Fruit fly (Drosophila melanogaster) whole organism, adult: ENCODE measurements around the gene CG42272.

ENCODE experiments used
- CG11617 ChIP-seq: fragments of 200-800 bp; sonication (Bioruptor generic); optimal IDR thresholded peaks from 2 replicates; lab custom pipeline; 2017; ENCODE audit warnings: mild to moderate bottlenecking, missing biosample characterization, missing genetic modification reagents, missing genetic modification characterization
- CG12768 ChIP-seq: fragments of 200-800 bp; sonication (Bioruptor generic); optimal IDR thresholded peaks from 2 replicates; lab custom pipeline; 2017; ENCODE audit warnings: missing biosample characterization, missing genetic modification characterization, mild to moderate bottlenecking, moderate library complexity, missing genetic modification reagents
- CG14711 ChIP-seq: fragments of 200-800 bp; sonication (Bioruptor generic); optimal IDR thresholded peaks from 2 replicates; lab custom pipeline; 2018; ENCODE audit warnings: missing biosample characterization, mild to moderate bottlenecking, missing genetic modification characterization, moderate library complexity
- CG1620 ChIP-seq: fragments of 200-800 bp; sonication (Bioruptor generic); optimal IDR thresholded peaks from 2 replicates; lab custom pipeline; 2016; ENCODE audit warnings: missing biosample characterization, missing genetic modification characterization
- CG5204 ChIP-seq: fragments of 200-800 bp; sonication (Bioruptor generic); optimal IDR thresholded peaks from 2 replicates; lab custom pipeline; 2016; ENCODE audit warnings: missing biosample characterization, missing genetic modification characterization
- CG7045 ChIP-seq: fragments of 200-800 bp; sonication (Bioruptor generic); optimal IDR thresholded peaks from 2 replicates; lab custom pipeline; 2017; ENCODE audit warnings: missing biosample characterization, mild to moderate bottlenecking, missing genetic modification characterization
- CG7101 ChIP-seq: fragments of 200-800 bp; sonication (Bioruptor generic); optimal IDR thresholded peaks from 2 replicates; lab custom pipeline; 2018; ENCODE audit warnings: missing biosample characterization, mild to moderate bottlenecking, missing genetic modification characterization, moderate library complexity
- Crg-1 ChIP-seq: fragments of 200-800 bp; sonication (Bioruptor generic); optimal IDR thresholded peaks from 2 replicates; lab custom pipeline; 2016; ENCODE audit warnings: missing biosample characterization, missing genetic modification characterization
- Hr96 ChIP-seq: fragments of 200-800 bp; sonication (Bioruptor generic); optimal IDR thresholded peaks from 2 replicates; lab custom pipeline; 2016; ENCODE audit warnings: missing biosample characterization, missing genetic modification characterization
- Mnt ChIP-seq: fragments of 200-800 bp; sonication (Bioruptor generic); optimal IDR thresholded peaks from 2 replicates; lab custom pipeline; 2016; ENCODE audit warnings: missing biosample characterization, mild to moderate bottlenecking, missing genetic modification characterization
- bab1 ChIP-seq: fragments of 200-800 bp; sonication (Bioruptor generic); optimal IDR thresholded peaks from 3 replicates; lab custom pipeline; 2019; ENCODE audit warnings: missing biosample characterization, mild to moderate bottlenecking, missing genetic modification characterization, moderate library complexity
- cic ChIP-seq: fragments of 200-800 bp; sonication (Bioruptor generic); optimal IDR thresholded peaks from 2 replicates; lab custom pipeline; 2017; ENCODE audit warnings: missing biosample characterization, mild to moderate bottlenecking, missing genetic modification characterization, moderate library complexity
- cnc ChIP-seq, 2 experiments: fragments of >200 bp; optimal IDR thresholded peaks; 2 replicates each; lab custom pipeline; 2017
- kay ChIP-seq: fragments of 200-800 bp; sonication (Bioruptor generic); peaks from one replicate; lab custom pipeline; 2016; ENCODE audit warnings: missing biosample characterization, missing genetic modification characterization, borderline replicate concordance
- ovo ChIP-seq: fragments of 200-800 bp; sonication (Bioruptor generic); optimal IDR thresholded peaks from 2 replicates; lab custom pipeline; 2016; ENCODE audit warnings: missing biosample characterization, missing genetic modification characterization
- pad ChIP-seq: fragments of 200-800 bp; sonication (Bioruptor generic); optimal IDR thresholded peaks from 3 replicates; lab custom pipeline; 2017; ENCODE audit warnings: missing biosample characterization, missing genetic modification characterization, mild to moderate bottlenecking, moderate library complexity, missing genetic modification reagents
- tj ChIP-seq: fragments of 200-800 bp; sonication (Bioruptor generic); optimal IDR thresholded peaks from 3 replicates; lab custom pipeline; 2017; ENCODE audit warnings: missing biosample characterization, mild to moderate bottlenecking, missing genetic modification characterization, moderate library complexity
- toe ChIP-seq: fragments of 200-800 bp; sonication (Bioruptor generic); optimal IDR thresholded peaks from 2 replicates; lab custom pipeline; 2016; ENCODE audit warnings: missing biosample characterization, missing genetic modification characterization

CG42272 gene

dm6 chr3L:5845466-5845865, 42.6 kb downstream of the CG42272 start, which contains the start of gene vn:
vn (minus strand) TSS chr3L:5845664.
- TF ChIP-seq CG14711 (tag; lab: Kevin White, UChicago) (peak; percentile 75), Mnt (GFP tag; lab: Kevin White, UChicago) (no peak)

DNA sequence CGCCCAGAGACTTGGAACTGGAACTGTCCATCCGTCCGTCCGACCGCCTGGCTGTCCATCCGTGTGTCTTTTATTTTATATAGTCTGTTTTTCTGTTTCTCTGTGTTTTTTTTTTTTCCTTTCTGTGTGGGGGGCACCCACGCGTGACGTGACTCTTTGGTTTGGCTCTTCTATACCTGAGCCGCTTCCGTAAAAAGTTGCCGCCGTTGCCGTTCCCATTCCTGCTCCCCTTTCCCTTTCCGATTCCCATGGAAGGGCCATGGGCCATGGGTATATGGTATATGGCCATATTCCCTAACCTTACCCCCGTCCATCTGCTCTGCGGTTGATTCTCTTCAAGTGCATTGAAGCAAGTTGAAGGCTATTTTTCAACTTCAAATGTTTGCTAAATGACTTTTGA, 46.1 kb downstream of the CG42272 start:
- TF ChIP-seq Hr96 = no peak
- no peak for TF ChIP-seq toe (GFP tag; lab: Kevin White, UChicago)
- TF ChIP-seq CG7101 (tag; lab: Kevin White, UChicago) = no peak
- no peak for TF ChIP-seq CG11617 (GFP tag; lab: Kevin White, UChicago)
- TF ChIP-seq Mnt (GFP tag; lab: Kevin White, UChicago) = no peak
- TF ChIP-seq CG14711 (tag; lab: Kevin White, UChicago) = no peak
- TF ChIP-seq CG1620 (GFP tag; lab: Kevin White, UChicago) = no peak
- TF ChIP-seq cnc (optimal IDR thresholded peaks at IDR 0.05; lab: Kevin White, UChicago) = no peak
- TF ChIP-seq CG7045 = no peak
- no peak for TF ChIP-seq pad
- TF ChIP-seq CG12768 (GFP tag; lab: Kevin White, UChicago) = no peak
- no peak for TF ChIP-seq tj (GFP tag; lab: Kevin White, UChicago)
- no peak for TF ChIP-seq CG5204 (GFP tag; lab: Kevin White, UChicago)
- TF ChIP-seq cic (GFP tag; lab: Kevin White, UChicago) = no peak

dm6 chr3L:5851636-5852035, 48.8 kb downstream of the CG42272 start:
- no peak for TF ChIP-seq Mnt (GFP tag; lab: Kevin White, UChicago)
- no peak for TF ChIP-seq pad
- no peak for TF ChIP-seq kay (GFP tag; lab: Kevin White, UChicago)
- TF ChIP-seq bab1 (GFP tag; lab: Kevin White, UChicago) = no peak
- no peak for TF ChIP-seq cnc (optimal IDR thresholded peaks at IDR 0.05; lab: Kevin White, UChicago)
- no peak for TF ChIP-seq CG14711 (tag; lab: Kevin White, UChicago)

- TF ChIP-seq Crg-1 (no peak), ovo (no peak), cnc (optimal IDR thresholded peaks at IDR 0.05; lab: Kevin White, UChicago) (no peak), CG1620 (GFP tag; lab: Kevin White, UChicago) (no peak), CG7045 (no peak), CG11617 (GFP tag; lab: Kevin White, UChicago) (no peak)
Measured at dm6 chr3L:5855098-5855497, 52.3 kb downstream of the CG42272 start.
